Worm (Caenorhabditis elegans) whole organism, L3 larva: Measurements from ENCODE around the gene spo-11.
A peak's percentile ranks its signal among the peaks of the same experiment; 100 is the strongest.

Experiments used
- ZK546.5 ChIP-seq: sonication (generic microtip); optimal IDR thresholded peaks from 2 replicates; lab custom pipeline; 2017; ENCODE audit warnings: missing biosample characterization, missing genetic modification characterization
- aly-2 ChIP-seq: fragments of 150-350 bp; optimal IDR thresholded peaks from 2 replicates; lab custom pipeline; 2014; ENCODE audit warnings: missing biosample characterization, missing genetic modification characterization
- ama-1 ChIP-seq: fragments of 150-350 bp; optimal IDR thresholded peaks from 2 replicates; lab custom pipeline; 2018
- ceh-16 ChIP-seq: sonication (generic microtip); optimal IDR thresholded peaks from 2 replicates; lab custom pipeline; 2017; ENCODE audit warnings: missing biosample characterization, missing genetic modification characterization
- ceh-28 ChIP-seq: fragments of 150-350 bp; optimal IDR thresholded peaks from 2 replicates; lab custom pipeline; 2014; ENCODE audit warnings: missing biosample characterization, missing genetic modification reagents, missing genetic modification characterization
- ceh-82 ChIP-seq: fragments of 150-350 bp; optimal IDR thresholded peaks from 2 replicates; lab custom pipeline; 2014; ENCODE audit warnings: missing biosample characterization, missing genetic modification characterization
- ceh-9 ChIP-seq: sonication (generic microtip); optimal IDR thresholded peaks from 2 replicates; lab custom pipeline; 2018; ENCODE audit warnings: missing biosample characterization, missing genetic modification characterization
- daf-12 ChIP-seq: fragments of 150-350 bp; optimal IDR thresholded peaks from 2 replicates; lab custom pipeline; 2014; ENCODE audit warnings: missing biosample characterization, missing genetic modification reagents, missing genetic modification characterization
- egl-27 ChIP-seq: sonication (generic microtip); optimal IDR thresholded peaks from 4 replicates; lab custom pipeline; 2017; ENCODE audit warnings: missing biosample characterization, missing genetic modification reagents, missing genetic modification characterization
- egl-5 ChIP-seq: fragments of 150-350 bp; optimal IDR thresholded peaks from 2 replicates; lab custom pipeline; 2017; ENCODE audit warnings: missing biosample characterization, missing genetic modification reagents, missing genetic modification characterization, inconsistent platforms
- elt-1 ChIP-seq: fragments of 150-350 bp; optimal IDR thresholded peaks from 2 replicates; lab custom pipeline; 2014; ENCODE audit warnings: missing biosample characterization, missing genetic modification characterization
- elt-2 ChIP-seq: sonication (generic microtip); optimal IDR thresholded peaks from 2 replicates; lab custom pipeline; 2016; ENCODE audit warnings: missing genetic modification reagents, mild to moderate bottlenecking, missing genetic modification characterization, missing compliant biosample characterization
- elt-3 ChIP-seq, 3 experiments: fragments of 150-350 bp in 1 of 3; sonication (generic microtip) in 2 of 3; optimal IDR thresholded peaks; 2 replicates in 2 of 3; 4 replicates in 1 of 3; lab custom pipeline; 2014 to 2017; ENCODE audit warnings: missing biosample characterization in 3 of 3, missing genetic modification characterization in 3 of 3
- eor-1 ChIP-seq, 2 experiments: fragments of 150-350 bp; optimal IDR thresholded peaks; 2 replicates each; lab custom pipeline; 2014 to 2018; ENCODE audit warnings: missing biosample characterization in 2 of 2, missing genetic modification characterization in 2 of 2
- fkh-10 ChIP-seq: sonication (generic microtip); optimal IDR thresholded peaks from 2 replicates; lab custom pipeline; 2017; ENCODE audit warnings: missing biosample characterization, missing genetic modification reagents, missing genetic modification characterization
- fkh-2 ChIP-seq: fragments of 150-350 bp; optimal IDR thresholded peaks from 2 replicates; lab custom pipeline; 2014; ENCODE audit warnings: missing biosample characterization, missing genetic modification reagents, missing genetic modification characterization
- fos-1 ChIP-seq: fragments of 150-350 bp; optimal IDR thresholded peaks from 2 replicates; lab custom pipeline; 2014; ENCODE audit warnings: missing biosample characterization, missing genetic modification characterization
- jun-1 ChIP-seq: fragments of 150-350 bp; optimal IDR thresholded peaks from 2 replicates; lab custom pipeline; 2014; ENCODE audit warnings: missing biosample characterization, missing genetic modification reagents, missing genetic modification characterization
- lin-15B ChIP-seq: fragments of 150-350 bp; optimal IDR thresholded peaks from 2 replicates; lab custom pipeline; 2014; ENCODE audit warnings: missing biosample characterization, missing genetic modification characterization
- lin-39 ChIP-seq: fragments of 150-350 bp; optimal IDR thresholded peaks from 2 replicates; lab custom pipeline; 2018; ENCODE audit warnings: missing biosample characterization, missing genetic modification reagents, missing genetic modification characterization
- lsy-12 ChIP-seq: sonication (generic microtip); optimal IDR thresholded peaks from 2 replicates; lab custom pipeline; 2016; ENCODE audit warnings: mild to moderate bottlenecking, missing genetic modification characterization, missing compliant biosample characterization
- mdl-1 ChIP-seq: fragments of 150-350 bp; optimal IDR thresholded peaks from 2 replicates; lab custom pipeline; 2014; ENCODE audit warnings: missing biosample characterization, missing genetic modification characterization
- mml-1 ChIP-seq: fragments of 150-350 bp; sonication (generic microtip); optimal IDR thresholded peaks from 3 replicates; lab custom pipeline; 2014; ENCODE audit warnings: missing biosample characterization, missing genetic modification characterization
- nfya-1 ChIP-seq: sonication (generic microtip); optimal IDR thresholded peaks from 2 replicates; lab custom pipeline; 2017; ENCODE audit warnings: missing genetic modification characterization, mild to moderate bottlenecking, missing compliant biosample characterization, antibody characterized with exemption, moderate library complexity; ENCODE audit not compliant: insufficient read depth
- nhr-11 ChIP-seq: fragments of 150-350 bp; optimal IDR thresholded peaks from 2 replicates; lab custom pipeline; 2014; ENCODE audit warnings: missing biosample characterization, missing genetic modification characterization
- nhr-12 ChIP-seq: fragments of 150-350 bp; optimal IDR thresholded peaks from 2 replicates; lab custom pipeline; 2014; ENCODE audit warnings: missing biosample characterization, missing genetic modification characterization
- nhr-23 ChIP-seq: fragments of 150-350 bp; optimal IDR thresholded peaks from 2 replicates; lab custom pipeline; 2014; ENCODE audit warnings: missing biosample characterization, missing genetic modification reagents, missing genetic modification characterization
- nhr-237 ChIP-seq: fragments of 150-350 bp; optimal IDR thresholded peaks from 2 replicates; lab custom pipeline; 2014; ENCODE audit warnings: missing biosample characterization, missing genetic modification characterization
- nhr-25 ChIP-seq: sonication (generic microtip); optimal IDR thresholded peaks from 2 replicates; lab custom pipeline; 2017; ENCODE audit warnings: missing biosample characterization, missing genetic modification characterization
- nhr-43 ChIP-seq: sonication (generic microtip); optimal IDR thresholded peaks from 2 replicates; lab custom pipeline; 2016; ENCODE audit warnings: mild to moderate bottlenecking, missing genetic modification characterization, missing compliant biosample characterization; ENCODE audit not compliant: poor library complexity, severe bottlenecking
- nhr-67 ChIP-seq: fragments of 150-350 bp; optimal IDR thresholded peaks from 2 replicates; lab custom pipeline; 2014; ENCODE audit warnings: missing biosample characterization, missing genetic modification characterization
- nhr-76 ChIP-seq: fragments of 150-350 bp; sonication (generic microtip); optimal IDR thresholded peaks from 5 replicates; lab custom pipeline; 2014; ENCODE audit warnings: missing biosample characterization, missing genetic modification characterization
- nhr-77 ChIP-seq: fragments of 150-350 bp; optimal IDR thresholded peaks from 2 replicates; lab custom pipeline; 2014; ENCODE audit warnings: missing biosample characterization, missing genetic modification characterization
- pha-4 ChIP-seq: fragments of 150-350 bp; optimal IDR thresholded peaks from 2 replicates; lab custom pipeline; 2014; ENCODE audit warnings: missing biosample characterization, missing genetic modification reagents, missing genetic modification characterization
- pqm-1 ChIP-seq: fragments of 150-350 bp; optimal IDR thresholded peaks from 2 replicates; lab custom pipeline; 2017; ENCODE audit warnings: missing biosample characterization, missing genetic modification characterization, inconsistent platforms
- sea-2 ChIP-seq: fragments of 150-350 bp; sonication (generic microtip); optimal IDR thresholded peaks from 4 replicates; lab custom pipeline; 2014; ENCODE audit warnings: missing biosample characterization, missing genetic modification reagents, missing genetic modification characterization
- skn-1 ChIP-seq: fragments of 150-350 bp; optimal IDR thresholded peaks from 2 replicates; lab custom pipeline; 2014; ENCODE audit warnings: missing biosample characterization, missing genetic modification characterization
- snpc-4 ChIP-seq: fragments of 150-350 bp; optimal IDR thresholded peaks from 2 replicates; lab custom pipeline; 2014; ENCODE audit warnings: missing biosample characterization, missing genetic modification characterization
- tbx-2 ChIP-seq: sonication (generic microtip); optimal IDR thresholded peaks from 2 replicates; lab custom pipeline; 2016; ENCODE audit warnings: mild to moderate bottlenecking, missing genetic modification characterization, missing compliant biosample characterization
- unc-39 ChIP-seq: sonication (generic microtip); optimal IDR thresholded peaks from 4 replicates; lab custom pipeline; 2017; ENCODE audit warnings: missing biosample characterization, missing genetic modification characterization
- unc-62 ChIP-seq: fragments of 150-350 bp; sonication (generic microtip); optimal IDR thresholded peaks from 4 replicates; lab custom pipeline; 2014; ENCODE audit warnings: missing biosample characterization, missing genetic modification reagents, missing genetic modification characterization
- zag-1 ChIP-seq: fragments of 150-350 bp; optimal IDR thresholded peaks from 2 replicates; lab custom pipeline; 2014; ENCODE audit warnings: missing biosample characterization, missing genetic modification characterization
- ztf-11 ChIP-seq: fragments of 150-350 bp; optimal IDR thresholded peaks from 2 replicates; lab custom pipeline; 2014; ENCODE audit warnings: missing biosample characterization, missing genetic modification characterization
- ztf-4 ChIP-seq: fragments of 150-350 bp; optimal IDR thresholded peaks from 2 replicates; lab custom pipeline; 2014; ENCODE audit warnings: missing biosample characterization, missing genetic modification characterization

The spo-11 gene

ce11 chrIV:11125200-11125599 lies 538 bp upstream of the spo-11 start (continued):
- TF ChIP-seq nhr-76 (tag; lab: Kevin White, UChicago) (no peak), unc-39 (tag; lab: Kevin White, UChicago) (no peak), ceh-16 (no peak), elt-1 (no peak), fos-1 (no peak), nhr-23 (peak; percentile 55), aly-2 (tag; lab: Kevin White, UChicago) (no peak), nhr-12 (tag; lab: Kevin White, UChicago) (no peak), ztf-11 (tag; lab: Kevin White, UChicago) (no peak), egl-27 (tag; lab: Kevin White, UChicago) (no peak), eor-1 (tag; optimal IDR thresholded peaks at IDR 0.05; lab: Kevin White, UChicago) (no peak), mml-1 (tag; lab: Kevin White, UChicago) (no peak), tbx-2 (no peak), nfya-1 (tag; lab: Kevin White, UChicago) (peak; percentile 100), ceh-82 (tag; lab: Kevin White, UChicago) (no peak), ztf-4 (tag; lab: Kevin White, UChicago) (no peak), lin-15B (tag; lab: Kevin White, UChicago) (peak; percentile 67), fkh-2 (tag; lab: Kevin White, UChicago) (no peak), zag-1 (tag; lab: Kevin White, UChicago) (no peak), lin-39 (tag; lab: Kevin White, UChicago) (peak; percentile 50), pha-4 (tag; lab: Kevin White, UChicago) (peak; percentile 38), egl-5 (tag; lab: Kevin White, UChicago) (no peak)

DNA sequence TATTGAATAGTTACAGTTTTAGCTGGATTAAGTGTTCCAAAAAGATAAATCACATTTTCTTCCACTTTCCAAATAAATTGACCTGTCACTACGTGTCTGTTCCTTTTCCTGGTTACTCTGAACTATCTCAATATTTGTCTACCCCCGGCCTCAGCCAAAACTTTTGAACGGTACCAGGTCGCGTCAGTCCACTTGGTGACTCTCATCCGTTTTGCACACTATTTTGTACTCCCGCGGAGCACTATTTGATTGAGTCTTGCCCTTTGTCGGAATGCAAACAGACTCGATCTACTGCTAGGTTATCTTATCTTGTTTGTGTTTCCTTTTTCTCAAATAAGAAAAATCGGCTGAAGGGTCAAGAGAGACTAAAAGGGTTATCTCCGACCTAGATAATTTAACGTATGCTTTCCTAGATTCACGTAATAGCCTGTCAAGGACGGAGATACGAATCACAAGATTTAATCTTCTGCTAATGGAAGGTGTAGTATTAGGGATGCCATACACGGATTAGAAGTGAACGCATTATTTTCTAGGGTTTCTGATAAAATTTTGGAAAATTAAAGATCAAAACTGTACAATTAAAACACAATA lies 4.6 kb downstream of the spo-11 start:
- TF ChIP-seq nhr-23 (peak; percentile 82), nhr-25 (peak; percentile 58), elt-1 (peak; percentile 92), fkh-10 (no peak), ama-1 (lab: Kevin White, UChicago) (peak; percentile 36), nhr-76 (tag; lab: Kevin White, UChicago) (no peak), ceh-16 (no peak), tbx-2 (no peak), nhr-12 (tag; lab: Kevin White, UChicago) (no peak), ZK546.5 (tag; lab: Kevin White, UChicago) (no peak), pha-4 (tag; lab: Kevin White, UChicago) (peak; percentile 76), snpc-4 (tag; lab: Kevin White, UChicago) (no peak), nfya-1 (tag; lab: Kevin White, UChicago) (peak; percentile 5), jun-1 (no peak), daf-12 (no peak), elt-3 (tag; optimal IDR thresholded peaks at IDR 0.05; lab: Kevin White, UChicago) (peak in 1 of 3 experiments; percentile 29), fos-1 (no peak), sea-2 (no peak), lsy-12 (tag; lab: Kevin White, UChicago) (no peak)

DNA sequence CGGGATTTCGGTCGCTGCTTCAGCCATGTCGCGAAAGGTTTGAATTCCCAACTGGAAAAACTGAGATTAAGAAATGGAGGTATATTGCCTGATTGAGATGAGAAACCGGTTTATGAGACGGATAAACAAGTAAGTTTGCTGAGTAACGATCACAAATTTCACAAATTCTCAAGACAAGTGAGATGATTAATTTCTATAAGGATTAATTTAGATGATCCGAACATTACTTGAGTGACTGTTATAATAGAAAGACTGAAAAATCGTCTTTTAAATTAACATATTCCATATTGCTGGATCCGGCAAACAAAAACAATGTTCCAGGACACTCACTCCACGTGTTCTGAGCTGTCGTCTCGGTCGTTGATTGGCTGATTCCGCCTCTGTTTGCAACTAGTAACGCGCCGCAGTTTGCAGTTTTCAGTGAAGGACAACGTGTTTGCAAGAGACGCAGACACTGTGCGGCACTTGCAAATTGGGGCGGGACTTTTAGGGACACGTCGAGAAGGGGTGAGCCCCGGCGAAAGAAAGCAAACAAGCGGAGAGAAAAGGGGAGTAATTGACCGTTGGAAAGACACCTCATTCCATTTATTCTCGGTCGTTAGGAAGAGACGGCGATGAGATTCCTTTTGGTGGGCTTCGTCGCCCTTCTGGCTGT lies 5.7 kb downstream of the spo-11 start, which contains the start of the genes imp-2 and enpl-1:
imp-2 (minus strand) TSS at position 51 of the 655 bp plus-strand sequence.
enpl-1 (plus strand) TSS at position 462 of the 655 bp plus-strand sequence.
- TF ChIP-seq pha-4 (tag; lab: Kevin White, UChicago) (peak; percentile 94), unc-62 (GFP tag; lab: Kevin White, UChicago) (no peak), eor-1 (tag; optimal IDR thresholded peaks at IDR 0.05; lab: Kevin White, UChicago) (no peak), jun-1 (peak; percentile 86), nhr-77 (tag; lab: Kevin White, UChicago) (no peak), ztf-11 (tag; lab: Kevin White, UChicago) (no peak), elt-2 (tag; lab: Kevin White, UChicago) (peak; percentile 81), elt-3 (tag; optimal IDR thresholded peaks at IDR 0.05; lab: Kevin White, UChicago) (no peak), mdl-1 (tag; lab: Kevin White, UChicago) (peak; percentile 84), tbx-2 (peak; percentile 71), nhr-12 (tag; lab: Kevin White, UChicago) (no peak), aly-2 (tag; lab: Kevin White, UChicago) (no peak), ceh-16 (no peak), fos-1 (no peak), lin-39 (tag; lab: Kevin White, UChicago) (peak; percentile 97), ceh-28 (tag; lab: Kevin White, UChicago) (peak; percentile 79), ama-1 (lab: Kevin White, UChicago) (peak; percentile 42), nhr-23 (peak; percentile 92), snpc-4 (tag; lab: Kevin White, UChicago) (peak; percentile 23), nhr-43 (tag; lab: Kevin White, UChicago) (peak; percentile 50), nhr-67 (tag; lab: Kevin White, UChicago) (no peak), nhr-237 (tag; lab: Kevin White, UChicago) (no peak), nhr-76 (tag; lab: Kevin White, UChicago) (no peak), nhr-11 (tag; lab: Kevin White, UChicago) (peak; percentile 18), egl-5 (tag; lab: Kevin White, UChicago) (peak; percentile 92), unc-39 (tag; lab: Kevin White, UChicago) (no peak), zag-1 (tag; lab: Kevin White, UChicago) (peak; percentile 50), egl-27 (tag; lab: Kevin White, UChicago) (peak; percentile 25), elt-1 (peak; percentile 37), sea-2 (no peak), daf-12 (no peak), pqm-1 (tag; lab: Kevin White, UChicago) (peak; percentile 62), nhr-25 (peak; percentile 41), fkh-2 (tag; lab: Kevin White, UChicago) (no peak), ceh-9 (tag; lab: Kevin White, UChicago) (no peak), skn-1 (tag; lab: Kevin White, UChicago) (peak; percentile 76)
